Worm (Caenorhabditis elegans) whole organism, L1 larva: Measurements from ENCODE around the gene T01C8.2.
"Not testable (repeated sequence)": the region's sequence is repeated elsewhere in the genome, so short reads cannot be mapped to it uniquely, and the experiment has no call there.

Experiments
- lin-14 ChIP-seq: fragments of 200-800 bp; sonication (Bioruptor generic); optimal IDR thresholded peaks from 2 replicates; lab custom pipeline; 2018; ENCODE audit warnings: mild to moderate bottlenecking, missing genetic modification characterization, moderate library complexity, missing compliant biosample characterization
- nhr-12 ChIP-seq: sonication (generic microtip); optimal IDR thresholded peaks from 2 replicates; lab custom pipeline; 2017; ENCODE audit warnings: missing biosample characterization, missing genetic modification characterization
- nhr-85 ChIP-seq: sonication (generic microtip); peaks from one replicate; lab custom pipeline; 2016; ENCODE audit warnings: missing genetic modification characterization, inconsistent platforms, missing compliant biosample characterization
- rnt-1 ChIP-seq: sonication (generic microtip); optimal IDR thresholded peaks from 2 replicates; lab custom pipeline; 2016; ENCODE audit warnings: mild to moderate bottlenecking, missing genetic modification characterization, moderate library complexity, missing compliant biosample characterization
- unc-130 ChIP-seq: fragments of 150-350 bp; optimal IDR thresholded peaks from 2 replicates; lab custom pipeline; 2017; ENCODE audit warnings: missing biosample characterization, missing genetic modification characterization, inconsistent platforms

T01C8.2 gene

ce11 chrX:16834691-16835090 lies 48.5 kb downstream of the T01C8.2 start, which contains the start of gene F41G4.13:
Gene F41G4.13 (minus strand): TSS chrX:16834791.
- not testable (repeated sequence) for TF ChIP-seq nhr-85; nhr-12 (tag; lab: Kevin White, UChicago); unc-130 (tag; lab: Kevin White, UChicago)

DNA sequence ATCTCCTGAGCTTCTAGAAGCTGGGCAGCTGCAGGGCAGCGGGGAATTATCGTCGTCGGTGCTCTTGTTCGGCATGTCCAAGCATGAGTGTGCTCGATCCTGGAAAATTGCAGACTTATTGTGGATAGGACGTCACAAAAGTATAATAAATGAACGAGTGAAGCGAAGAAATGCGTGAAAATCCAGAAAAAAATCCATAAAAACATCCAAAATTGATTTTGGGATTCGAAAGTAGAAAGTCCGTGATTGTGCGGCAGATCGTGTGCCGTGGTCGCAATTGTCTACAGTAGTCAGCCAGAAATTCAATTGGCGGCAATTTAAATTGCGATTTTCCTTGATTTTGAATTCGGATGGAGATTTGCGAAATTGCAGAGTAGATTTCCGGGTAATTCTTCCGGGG lies 50.1 kb downstream of the T01C8.2 start, which contains the start of gene F41G4.7:
TSS of gene F41G4.7 (minus strand) at position 101 of the 400 bp plus-strand sequence.
- TF ChIP-seq rnt-1 (tag; lab: Kevin White, UChicago) (no peak), lin-14 (GFP tag; lab: Kevin White, UChicago) (no peak)
- TF ChIP-seq, all 84 proteins: peak for 0
